Worm (Caenorhabditis elegans): Measurements from ENCODE around the gene Y51H4A.25.

- TF ChIP-seq pha-4 (tag; optimal IDR thresholded peaks at IDR 0.05) (no peak), nhr-237 (tag; optimal IDR thresholded peaks at IDR 0.05) (no peak), unc-120 (tag; optimal IDR thresholded peaks at IDR 0.05; ENCODE audit: poor library complexity, severe bottlenecking) (no peak), lin-13 (tag; optimal IDR thresholded peaks at IDR 0.05) (no peak), ztf-11 (tag; optimal IDR thresholded peaks at IDR 0.05) (no peak), elt-1 (tag; optimal IDR thresholded peaks at IDR 0.05; ENCODE audit: borderline replicate concordance, insufficient read depth) (no peak), drap-1 (GFP tag; optimal IDR thresholded peaks at IDR 0.05) (no peak), unc-62 (GFP tag; optimal IDR thresholded peaks at IDR 0.05) (no peak), ceh-43 (GFP tag; optimal IDR thresholded peaks at IDR 0.05) (no peak), mep-1 (tag; optimal IDR thresholded peaks at IDR 0.05) (no peak), mab-5 (tag; optimal IDR thresholded peaks at IDR 0.05) (no peak)
Observed at ce11 chrIV:16710312-16710711, 25.8 kb upstream of the Y51H4A.25 start.
